Fruit fly (Drosophila melanogaster) whole organism, embryonic: Measurements from ENCODE around the gene CG18545.

Experiments
- BEAF-32 ChIP-seq: fragments of 200-800 bp; sonication (Bioruptor generic); optimal IDR thresholded peaks from 3 replicates; lab custom pipeline; 2017; ENCODE audit warnings: missing biosample characterization, missing genetic modification characterization, mild to moderate bottlenecking, moderate library complexity, missing genetic modification reagents
- CG10267 ChIP-seq: fragments of 200-800 bp; sonication (Bioruptor generic); optimal IDR thresholded peaks from 2 replicates; lab custom pipeline; 2018; ENCODE audit warnings: missing biosample characterization, mild to moderate bottlenecking, missing genetic modification characterization, moderate library complexity
- CG1233 ChIP-seq: fragments of 200-800 bp; sonication (Bioruptor generic); optimal IDR thresholded peaks from 4 replicates; lab custom pipeline; 2018; ENCODE audit warnings: missing biosample characterization, mild to moderate bottlenecking, missing genetic modification characterization
- CG13775 ChIP-seq: fragments of 200-800 bp; sonication (Bioruptor generic); optimal IDR thresholded peaks from 3 replicates; lab custom pipeline; 2017; ENCODE audit warnings: missing biosample characterization, mild to moderate bottlenecking, missing genetic modification characterization
- CG13894 ChIP-seq: fragments of 200-800 bp; sonication (Bioruptor generic); optimal IDR thresholded peaks from 3 replicates; lab custom pipeline; 2018; ENCODE audit warnings: missing biosample characterization, mild to moderate bottlenecking, missing genetic modification characterization, moderate library complexity
- CG1602 ChIP-seq: fragments of 200-800 bp; sonication (Bioruptor generic); optimal IDR thresholded peaks from 3 replicates; lab custom pipeline; 2016; ENCODE audit warnings: missing biosample characterization, missing genetic modification characterization
- CG16779 ChIP-seq: fragments of 200-800 bp; sonication (Bioruptor generic); IDR thresholded peaks from 2 replicates; pipeline ENCODE4 v1.3.6; 2022; ENCODE audit warnings: missing biosample characterization, missing genetic modification characterization
- CG17385 ChIP-seq: fragments of 200-800 bp; sonication (Bioruptor generic); optimal IDR thresholded peaks from 3 replicates; lab custom pipeline; 2018; ENCODE audit warnings: missing biosample characterization, mild to moderate bottlenecking, missing genetic modification characterization
- CG2678 ChIP-seq: fragments of 200-800 bp; sonication (Bioruptor generic); optimal IDR thresholded peaks from 3 replicates; lab custom pipeline; 2019; ENCODE audit warnings: missing biosample characterization, mild to moderate bottlenecking, missing genetic modification characterization, moderate library complexity
- CG31224 ChIP-seq: fragments of 200-800 bp; sonication (Bioruptor generic); IDR thresholded peaks from 2 replicates; pipeline ENCODE4 v1.3.6; 2022; ENCODE audit warnings: missing biosample characterization, missing genetic modification characterization
- CG3163 ChIP-seq: fragments of 200-800 bp; sonication (Bioruptor generic); optimal IDR thresholded peaks from 3 replicates; lab custom pipeline; 2016; ENCODE audit warnings: missing biosample characterization, missing genetic modification characterization
- CG33213 ChIP-seq: fragments of 200-800 bp; sonication (Bioruptor generic); optimal IDR thresholded peaks from 3 replicates; lab custom pipeline; 2016; ENCODE audit warnings: missing biosample characterization, missing genetic modification characterization
- CG3407 ChIP-seq: fragments of 200-800 bp; sonication (Bioruptor generic); optimal IDR thresholded peaks from 2 replicates; lab custom pipeline; 2018; ENCODE audit warnings: missing biosample characterization, mild to moderate bottlenecking, missing genetic modification characterization
- CG34422 ChIP-seq: fragments of 200-800 bp; sonication (Bioruptor generic); IDR thresholded peaks from 3 replicates; pipeline ENCODE4 v1.3.6; 2022; ENCODE audit warnings: missing biosample characterization, missing genetic modification characterization
- CG3838 ChIP-seq: fragments of 200-800 bp; sonication (Bioruptor generic); optimal IDR thresholded peaks from 3 replicates; lab custom pipeline; 2016; ENCODE audit warnings: missing biosample characterization, missing genetic modification characterization
- CG4360 ChIP-seq: fragments of 200-800 bp; sonication (Bioruptor generic); IDR thresholded peaks from 2 replicates; pipeline ENCODE4 v1.3.6; 2022; ENCODE audit warnings: missing biosample characterization, missing genetic modification characterization
- CG6813 ChIP-seq: fragments of 200-800 bp; sonication (Bioruptor generic); optimal IDR thresholded peaks from 2 replicates; lab custom pipeline; 2017; ENCODE audit warnings: missing biosample characterization, missing genetic modification characterization, mild to moderate bottlenecking, moderate library complexity, missing genetic modification reagents
- CG7963 ChIP-seq: fragments of 200-800 bp; sonication (Bioruptor generic); IDR thresholded peaks from 3 replicates; pipeline ENCODE4 v1.3.6; 2022; ENCODE audit warnings: missing biosample characterization, missing genetic modification characterization; ENCODE audit not compliant: partially characterized antibody
- CG9727 ChIP-seq: fragments of 200-800 bp; sonication (Bioruptor generic); optimal IDR thresholded peaks from 3 replicates; lab custom pipeline; 2017; ENCODE audit warnings: missing biosample characterization, mild to moderate bottlenecking, missing genetic modification characterization
- Dp ChIP-seq: fragments of 200-800 bp; sonication (Bioruptor generic); optimal IDR thresholded peaks from 2 replicates; lab custom pipeline; 2018; ENCODE audit warnings: missing biosample characterization, mild to moderate bottlenecking, missing genetic modification characterization, moderate library complexity
- Eip74EF ChIP-seq, 2 experiments: fragments of 200-800 bp in 1 of 2; fragments of >200 bp in 1 of 2; sonication (Bioruptor generic) in 1 of 2; optimal IDR thresholded peaks; 2 replicates each; lab custom pipeline; 2017 to 2019; ENCODE audit warnings: missing biosample characterization in 2 of 2, missing genetic modification characterization in 2 of 2, mild to moderate bottlenecking in 1 of 2, moderate library complexity in 1 of 2
- Fer2 ChIP-seq: fragments of 200-800 bp; sonication (Bioruptor generic); optimal IDR thresholded peaks from 2 replicates; lab custom pipeline; 2018; ENCODE audit warnings: missing biosample characterization, mild to moderate bottlenecking, missing genetic modification characterization, moderate library complexity
- NC2α ChIP-seq: fragments of 200-800 bp; sonication (Bioruptor generic); optimal IDR thresholded peaks from 2 replicates; lab custom pipeline; 2016; ENCODE audit warnings: missing biosample characterization, missing genetic modification characterization
- Rx ChIP-seq: fragments of 200-800 bp; sonication (Bioruptor generic); IDR thresholded peaks from 2 replicates; pipeline ENCODE4 v1.3.6; 2022; ENCODE audit warnings: missing biosample characterization, missing genetic modification characterization
- Six4 ChIP-seq: fragments of 200-800 bp; sonication (Bioruptor generic); optimal IDR thresholded peaks from 2 replicates; lab custom pipeline; 2016; ENCODE audit warnings: missing biosample characterization, missing genetic modification characterization
- Taf1 ChIP-seq: fragments of 200-800 bp; sonication (Bioruptor generic); IDR thresholded peaks from 2 replicates; pipeline ENCODE4 v1.3.6; 2022; ENCODE audit warnings: missing biosample characterization, missing genetic modification characterization
- Tbp ChIP-seq: fragments of >200 bp; optimal IDR thresholded peaks from 2 replicates; lab custom pipeline; 2018; ENCODE audit warnings: missing biosample characterization, missing genetic modification characterization
- ab ChIP-seq: fragments of 200-800 bp; sonication (Bioruptor generic); optimal IDR thresholded peaks from 2 replicates; lab custom pipeline; 2016; ENCODE audit warnings: missing biosample characterization, missing genetic modification characterization
- ara ChIP-seq: fragments of 200-800 bp; sonication (Bioruptor generic); IDR thresholded peaks from 2 replicates; pipeline ENCODE4 v1.3.6; 2022; ENCODE audit warnings: missing biosample characterization, missing genetic modification characterization
- bab2 ChIP-seq: fragments of 200-800 bp; sonication (Bioruptor generic); optimal IDR thresholded peaks from 2 replicates; lab custom pipeline; 2016; ENCODE audit warnings: missing biosample characterization, missing genetic modification characterization
- cad ChIP-seq: fragments of >200 bp; optimal IDR thresholded peaks from 2 replicates; lab custom pipeline; 2017; ENCODE audit warnings: missing biosample characterization, missing genetic modification characterization
- cg ChIP-seq: fragments of 200-800 bp; sonication (Bioruptor generic); optimal IDR thresholded peaks from 3 replicates; lab custom pipeline; 2019; ENCODE audit warnings: missing biosample characterization, mild to moderate bottlenecking, missing genetic modification characterization, moderate library complexity
- corto ChIP-seq: fragments of 200-800 bp; sonication (Bioruptor generic); optimal IDR thresholded peaks from 2 replicates; lab custom pipeline; 2016; ENCODE audit warnings: missing biosample characterization, mild to moderate bottlenecking, missing genetic modification characterization, moderate library complexity
- emc ChIP-seq: fragments of 200-800 bp; sonication (Bioruptor generic); optimal IDR thresholded peaks from 2 replicates; lab custom pipeline; 2016; ENCODE audit warnings: missing biosample characterization, missing genetic modification characterization
- en ChIP-seq: fragments of 200-800 bp; sonication (Bioruptor generic); optimal IDR thresholded peaks from 2 replicates; lab custom pipeline; 2016; ENCODE audit warnings: missing biosample characterization, missing genetic modification characterization
- fd102C ChIP-seq: fragments of 200-800 bp; sonication (Bioruptor generic); optimal IDR thresholded peaks from 2 replicates; lab custom pipeline; 2018; ENCODE audit warnings: missing biosample characterization, mild to moderate bottlenecking, missing genetic modification characterization, moderate library complexity
- gcm2 ChIP-seq: fragments of 200-800 bp; sonication (Bioruptor generic); optimal IDR thresholded peaks from 2 replicates; lab custom pipeline; 2016; ENCODE audit warnings: missing biosample characterization, missing genetic modification characterization
- grn ChIP-seq: fragments of 200-800 bp; sonication (Bioruptor generic); optimal IDR thresholded peaks from 3 replicates; lab custom pipeline; 2017; ENCODE audit warnings: missing biosample characterization, missing genetic modification characterization
- gt ChIP-seq: fragments of 200-800 bp; sonication (Bioruptor generic); IDR thresholded peaks from 2 replicates; pipeline ENCODE4 v1.3.6; 2022; ENCODE audit warnings: missing biosample characterization, missing genetic modification characterization
- jumu ChIP-seq: fragments of 200-800 bp; sonication (Bioruptor generic); optimal IDR thresholded peaks from 3 replicates; lab custom pipeline; 2016; ENCODE audit warnings: missing biosample characterization, missing genetic modification characterization
- mld ChIP-seq: fragments of 200-800 bp; sonication (Bioruptor generic); IDR thresholded peaks from 3 replicates; pipeline ENCODE4 v1.3.6; 2022; ENCODE audit warnings: missing biosample characterization, missing genetic modification characterization; ENCODE audit not compliant: partially characterized antibody
- odd ChIP-seq: fragments of 200-800 bp; sonication (Bioruptor generic); optimal IDR thresholded peaks from 2 replicates; lab custom pipeline; 2017; ENCODE audit warnings: missing biosample characterization, mild to moderate bottlenecking, missing genetic modification characterization
- pita ChIP-seq: fragments of 200-800 bp; sonication (Bioruptor generic); optimal IDR thresholded peaks from 2 replicates; lab custom pipeline; 2017; ENCODE audit warnings: missing biosample characterization, mild to moderate bottlenecking, missing genetic modification characterization
- ro ChIP-seq: fragments of 200-800 bp; sonication (Bioruptor generic); IDR thresholded peaks from 2 replicates; pipeline ENCODE4 v1.3.6; 2022; ENCODE audit warnings: missing biosample characterization, missing genetic modification characterization
- salm ChIP-seq: fragments of 200-800 bp; sonication (Bioruptor generic); optimal IDR thresholded peaks from 2 replicates; lab custom pipeline; 2018; ENCODE audit warnings: missing biosample characterization, mild to moderate bottlenecking, missing genetic modification characterization
- sqz ChIP-seq: fragments of 200-800 bp; sonication (Bioruptor generic); optimal IDR thresholded peaks from 3 replicates; lab custom pipeline; 2018; ENCODE audit warnings: missing biosample characterization, mild to moderate bottlenecking, missing genetic modification characterization
- tna ChIP-seq: fragments of 200-800 bp; sonication (Bioruptor generic); IDR thresholded peaks from 2 replicates; pipeline ENCODE4 v1.3.6; 2022; ENCODE audit warnings: missing biosample characterization, missing genetic modification characterization; ENCODE audit not compliant: partially characterized antibody
- unc-4 ChIP-seq: fragments of 200-800 bp; sonication (Bioruptor generic); IDR thresholded peaks from 2 replicates; pipeline ENCODE4 v1.3.6; 2022; ENCODE audit warnings: missing biosample characterization, missing genetic modification characterization; ENCODE audit not compliant: partially characterized antibody
- vvl ChIP-seq: fragments of 200-800 bp; sonication (Bioruptor generic); IDR thresholded peaks from 2 replicates; pipeline ENCODE4 v1.3.6; 2022; ENCODE audit warnings: missing biosample characterization, missing genetic modification characterization

CG18545 gene

dm6 chr3R:10356563-10357363 lies 16.0 kb downstream of the CG18545 start (continued):
- peak; percentile 61 for TF ChIP-seq corto (GFP tag; lab: Kevin White, UChicago)
- TF ChIP-seq CG2678 (tag; lab: Kevin White, UChicago): peak; percentile 90
- TF ChIP-seq sqz (GFP tag; lab: Kevin White, UChicago): peak; percentile 84
- no peak for TF ChIP-seq ara (GFP tag; lab: Robert Waterston, UW)
- no peak for TF ChIP-seq vvl (GFP tag; lab: Robert Waterston, UW)
- peak; percentile 58 for TF ChIP-seq CG3163
- TF ChIP-seq ab (GFP tag; lab: Kevin White, UChicago): no peak
- peak; percentile 97 for TF ChIP-seq CG13894 (tag; lab: Kevin White, UChicago)
- no peak for TF ChIP-seq CG7963 (GFP tag; lab: Robert Waterston, UW)
- TF ChIP-seq CG3407 (GFP tag; lab: Kevin White, UChicago): peak; percentile 76
- no peak for TF ChIP-seq tna (GFP tag; lab: Robert Waterston, UW)
- TF ChIP-seq CG9727 (GFP tag; lab: Kevin White, UChicago): peak; percentile 93
- peak; percentile 63 for TF ChIP-seq salm (tag; lab: Kevin White, UChicago)
- TF ChIP-seq CG3838: peak; percentile 79
- peak; percentile 46 for TF ChIP-seq Fer2
- TF ChIP-seq en (GFP tag; lab: Kevin White, UChicago): peak; percentile 70
- peak; percentile 67 for TF ChIP-seq CG33213 (GFP tag; lab: Kevin White, UChicago)
- peak; percentile 77 for TF ChIP-seq bab2 (GFP tag; lab: Kevin White, UChicago)
- peak; percentile 80 for TF ChIP-seq CG17385 (GFP tag; lab: Kevin White, UChicago)
- TF ChIP-seq fd102C: peak; percentile 39
- TF ChIP-seq emc (GFP tag; lab: Kevin White, UChicago): no peak
- peak; percentile 86 for TF ChIP-seq CG10267 (tag; lab: Kevin White, UChicago)
- no peak for TF ChIP-seq Dp (GFP tag; lab: Kevin White, UChicago)
- TF ChIP-seq CG4360 (GFP tag; lab: Robert Waterston, UW): no peak
- TF ChIP-seq cg (GFP tag; lab: Kevin White, UChicago): no peak
- no peak for TF ChIP-seq unc-4
- TF ChIP-seq mld (GFP tag; lab: Robert Waterston, UW): no peak
- TF ChIP-seq CG16779 (GFP tag; lab: Robert Waterston, UW): no peak
- peak; percentile 48 for TF ChIP-seq gcm2 (GFP tag; lab: Kevin White, UChicago)
- TF ChIP-seq jumu (GFP tag; lab: Kevin White, UChicago): peak; percentile 79
- no peak for TF ChIP-seq Eip74EF (GFP tag; optimal IDR thresholded peaks at IDR 0.05; lab: Kevin White, UChicago)
- no peak for TF ChIP-seq cad (GFP tag; lab: Kevin White, UChicago)
- TF ChIP-seq Rx (GFP tag; lab: Robert Waterston, UW): no peak
- no peak for TF ChIP-seq pita (GFP tag; lab: Kevin White, UChicago)
- no peak for TF ChIP-seq grn (GFP tag; lab: Kevin White, UChicago)
- TF ChIP-seq NC2α (GFP tag; lab: Kevin White, UChicago): peak; percentile 14
- TF ChIP-seq CG13775 (GFP tag; lab: Kevin White, UChicago): peak; percentile 89
- TF ChIP-seq CG6813 (GFP tag; lab: Kevin White, UChicago): peak; percentile 81
- peak; percentile 75 for TF ChIP-seq CG1602 (GFP tag; lab: Kevin White, UChicago)
- no peak for TF ChIP-seq gt (GFP tag; lab: Robert Waterston, UW)
- TF ChIP-seq odd: peak; percentile 82
- TF ChIP-seq ro (GFP tag; lab: Robert Waterston, UW): no peak
- no peak for TF ChIP-seq Tbp (GFP tag; lab: Kevin White, UChicago)
- TF ChIP-seq BEAF-32 (GFP tag; lab: Kevin White, UChicago): no peak
- TF ChIP-seq CG31224 (GFP tag; lab: Robert Waterston, UW): peak; percentile 72
- no peak for TF ChIP-seq CG34422 (GFP tag; lab: Robert Waterston, UW)
- no peak for TF ChIP-seq Taf1 (GFP tag; lab: Robert Waterston, UW)
- peak; percentile 65 for TF ChIP-seq Six4 (GFP tag; lab: Kevin White, UChicago)
- peak; percentile 77 for TF ChIP-seq CG1233 (GFP tag; lab: Kevin White, UChicago)
